Fruit fly (Drosophila melanogaster) whole organism, adult: ENCODE data around the gene Ir68b.

Experiments
- CG14711 ChIP-seq: fragments of 200-800 bp; sonication (Bioruptor generic); optimal IDR thresholded peaks from 2 replicates; lab custom pipeline; 2018; ENCODE audit warnings: missing biosample characterization, mild to moderate bottlenecking, missing genetic modification characterization, moderate library complexity
- CG33017 ChIP-seq: fragments of 200-800 bp; sonication (Bioruptor generic); optimal IDR thresholded peaks from 2 replicates; lab custom pipeline; 2018; ENCODE audit warnings: missing biosample characterization, mild to moderate bottlenecking, missing genetic modification characterization, moderate library complexity
- CG5204 ChIP-seq: fragments of 200-800 bp; sonication (Bioruptor generic); optimal IDR thresholded peaks from 2 replicates; lab custom pipeline; 2016; ENCODE audit warnings: missing biosample characterization, missing genetic modification characterization
- CG7045 ChIP-seq: fragments of 200-800 bp; sonication (Bioruptor generic); optimal IDR thresholded peaks from 2 replicates; lab custom pipeline; 2017; ENCODE audit warnings: missing biosample characterization, mild to moderate bottlenecking, missing genetic modification characterization
- Clk ChIP-seq: fragments of 200-800 bp; sonication (Bioruptor generic); optimal IDR thresholded peaks from 2 replicates; lab custom pipeline; 2017; ENCODE audit warnings: missing biosample characterization, missing genetic modification characterization
- bab1 ChIP-seq: fragments of 200-800 bp; sonication (Bioruptor generic); optimal IDR thresholded peaks from 3 replicates; lab custom pipeline; 2019; ENCODE audit warnings: missing biosample characterization, mild to moderate bottlenecking, missing genetic modification characterization, moderate library complexity
- cic ChIP-seq: fragments of 200-800 bp; sonication (Bioruptor generic); optimal IDR thresholded peaks from 2 replicates; lab custom pipeline; 2017; ENCODE audit warnings: missing biosample characterization, mild to moderate bottlenecking, missing genetic modification characterization, moderate library complexity
- cnc ChIP-seq, 2 experiments: fragments of >200 bp; optimal IDR thresholded peaks; 2 replicates each; lab custom pipeline; 2017
- kay ChIP-seq: fragments of 200-800 bp; sonication (Bioruptor generic); peaks from one replicate; lab custom pipeline; 2016; ENCODE audit warnings: missing biosample characterization, missing genetic modification characterization, borderline replicate concordance
- ovo ChIP-seq: fragments of 200-800 bp; sonication (Bioruptor generic); optimal IDR thresholded peaks from 2 replicates; lab custom pipeline; 2016; ENCODE audit warnings: missing biosample characterization, missing genetic modification characterization
- tj ChIP-seq: fragments of 200-800 bp; sonication (Bioruptor generic); optimal IDR thresholded peaks from 3 replicates; lab custom pipeline; 2017; ENCODE audit warnings: missing biosample characterization, mild to moderate bottlenecking, missing genetic modification characterization, moderate library complexity
- toe ChIP-seq: fragments of 200-800 bp; sonication (Bioruptor generic); optimal IDR thresholded peaks from 2 replicates; lab custom pipeline; 2016; ENCODE audit warnings: missing biosample characterization, missing genetic modification characterization

dm6 chr3L:12083092-12083680 lies 44.0 kb downstream of the Ir68b start:
- TF ChIP-seq kay (GFP tag; lab: Kevin White, UChicago) (no peak), cnc (optimal IDR thresholded peaks at IDR 0.05; lab: Kevin White, UChicago) (no peak), Clk (no peak), CG7045 (GFP tag; lab: Kevin White, UChicago) (no peak), toe (GFP tag; lab: Kevin White, UChicago) (no peak), tj (no peak), cic (GFP tag; lab: Kevin White, UChicago) (no peak), CG14711 (tag; lab: Kevin White, UChicago) (no peak), bab1 (GFP tag; lab: Kevin White, UChicago) (no peak), ovo (GFP tag; lab: Kevin White, UChicago) (no peak), CG33017 (tag; lab: Kevin White, UChicago) (no peak), CG5204 (GFP tag; lab: Kevin White, UChicago) (no peak)
